Worm (Caenorhabditis elegans): ENCODE results near the gene Y6E2A.10.

DNA sequence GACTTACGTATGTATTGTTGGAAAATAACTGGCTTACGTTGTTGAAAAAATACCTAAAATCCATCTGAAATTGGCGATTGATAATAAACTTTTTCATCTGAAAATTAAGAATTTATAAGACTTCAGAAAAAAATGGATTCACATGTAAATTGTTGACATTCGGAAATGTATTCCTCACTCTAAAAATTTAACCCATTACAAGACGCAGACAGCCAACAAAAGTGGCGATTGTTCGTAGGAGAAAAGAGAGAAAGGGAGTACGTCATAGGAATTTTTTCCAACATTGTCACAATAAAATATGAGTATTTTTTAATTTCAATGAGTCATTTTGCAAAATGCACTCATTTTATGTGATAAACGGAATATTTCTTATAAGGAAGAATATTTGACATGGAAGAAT, 11.8 kb downstream of the Y6E2A.10 start, which contains the start of gene Y6E2A.5:
- TF ChIP-seq tlp-1 (tag; optimal IDR thresholded peaks at IDR 0.05) (no peak), pax-3 (tag; optimal IDR thresholded peaks at IDR 0.05) (no peak), rnt-1 (tag; optimal IDR thresholded peaks at IDR 0.05) (no peak), nhr-237 (tag; optimal IDR thresholded peaks at IDR 0.05) (no peak), snpc-4 (tag; optimal IDR thresholded peaks at IDR 0.05) (no peak)
